Fruit fly (Drosophila melanogaster) whole organism: ENCODE results near the gene Snx21.

Source experiments
- CG8478 ChIP-seq: fragments of >200 bp; optimal IDR thresholded peaks from 2 replicates; lab custom pipeline; 2018; ENCODE audit warnings: inconsistent platforms
- Dll ChIP-seq: fragments of >200 bp; optimal IDR thresholded peaks from 2 replicates; lab custom pipeline; 2017
- EcR ChIP-seq, 2 experiments: fragments of >200 bp; optimal IDR thresholded peaks; 2 replicates each; lab custom pipeline; 2017; ENCODE audit warnings: missing biosample characterization in 2 of 2, missing genetic modification characterization in 2 of 2, missing genetic modification reagents in 2 of 2
- pan ChIP-seq: fragments of >200 bp; optimal IDR thresholded peaks from 2 replicates; lab custom pipeline; 2017
- psq ChIP-seq: fragments of >200 bp; optimal IDR thresholded peaks from 2 replicates; lab custom pipeline; 2017
- usp ChIP-seq: fragments of >200 bp; optimal IDR thresholded peaks from 2 replicates; lab custom pipeline; 2017; ENCODE audit warnings: missing biosample characterization, missing genetic modification characterization, mixed read lengths

Gene Snx21

DNA sequence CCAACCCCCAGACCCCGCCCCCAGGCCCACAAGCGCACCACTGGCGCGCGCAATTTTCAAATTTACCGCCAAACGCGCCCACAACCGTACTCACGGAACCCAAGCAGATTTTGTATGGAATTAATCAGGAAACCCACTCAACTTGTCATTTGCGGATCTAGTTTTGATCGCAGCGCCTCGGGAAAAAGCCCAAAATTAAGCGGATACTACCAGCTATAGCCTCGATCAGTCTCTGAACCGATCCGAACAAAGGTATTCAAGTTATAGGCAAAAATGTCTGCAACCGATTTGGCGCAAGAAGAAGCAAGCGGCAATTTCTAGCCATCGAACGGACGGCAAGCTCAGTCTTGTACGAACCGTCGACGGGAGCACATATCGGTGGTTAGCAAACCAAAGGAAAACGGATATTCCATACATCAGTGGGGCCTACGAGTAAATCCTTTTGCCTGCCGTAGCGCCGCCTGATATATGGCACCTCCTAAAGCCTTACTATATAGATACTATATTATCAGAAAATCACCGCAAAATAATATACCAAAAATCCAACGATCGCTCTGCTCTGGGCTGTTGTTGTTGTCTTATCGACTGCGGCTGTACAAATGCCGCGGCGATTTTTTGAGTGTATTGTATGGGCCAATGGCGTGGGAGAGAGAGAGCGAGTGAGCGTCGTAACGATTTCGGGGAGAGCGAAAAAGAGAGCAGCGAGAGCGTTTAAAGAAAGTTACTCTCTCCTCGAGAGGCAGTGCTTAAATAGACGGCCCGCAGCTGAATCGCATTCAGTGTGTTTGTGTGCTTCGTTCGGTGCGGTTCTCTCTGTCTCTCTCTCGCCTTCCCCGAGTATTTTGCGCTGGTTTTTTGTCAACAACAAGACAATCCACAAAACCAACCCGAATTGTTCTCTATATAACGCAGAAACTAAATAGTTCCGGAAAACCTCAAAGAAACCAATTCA, 12.7 kb downstream of the Snx21 start, which contains the start of gene Pgk:
Gene Pgk, minus strand, starts transcription at position 609 of the 952 bp plus-strand sequence.
- TF ChIP-seq pan (lab: Kevin White, UChicago) (no peak), CG8478 (lab: Kevin White, UChicago) (no peak), psq (lab: Kevin White, UChicago) (peak; percentile 84), usp (GFP tag; lab: Kevin White, UChicago) (no peak), Dll (lab: Kevin White, UChicago) (peak; percentile 100), EcR (GFP tag; optimal IDR thresholded peaks at IDR 0.05; lab: Kevin White, UChicago) (no peak)

DNA sequence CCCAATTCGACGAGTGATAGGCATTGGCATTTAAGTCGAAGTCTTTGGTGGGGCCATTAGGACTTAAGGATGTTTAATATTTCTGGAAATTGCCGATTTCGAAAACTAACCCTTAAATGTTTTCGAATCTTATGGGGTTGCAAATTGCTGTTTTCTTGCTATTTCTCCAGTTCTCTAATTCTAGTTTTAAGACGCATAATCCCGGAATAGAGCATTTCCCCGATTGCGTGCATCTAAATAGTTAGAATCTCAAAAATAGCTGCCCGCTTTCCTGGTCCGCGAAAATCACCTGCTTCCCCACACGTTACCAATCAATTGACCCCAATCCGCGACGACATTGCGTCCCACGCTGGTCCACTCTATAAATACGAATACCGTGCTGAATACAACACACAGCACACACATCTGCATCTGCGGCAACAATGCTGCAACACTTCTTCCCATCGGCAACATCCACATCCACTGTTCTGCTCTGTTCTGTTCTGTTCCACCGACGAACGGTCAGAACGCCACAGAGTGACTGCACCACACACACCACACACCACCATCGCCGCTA, 13.5 kb downstream of the Snx21 start, which contains the start of gene Bacc:
Gene Bacc, plus strand, starts transcription at position 542 of the 556 bp plus-strand sequence.
- TF ChIP-seq usp (GFP tag; lab: Kevin White, UChicago) (no peak), EcR (GFP tag; optimal IDR thresholded peaks at IDR 0.05; lab: Kevin White, UChicago) (no peak), psq (lab: Kevin White, UChicago) (no peak), Dll (lab: Kevin White, UChicago) (no peak), pan (lab: Kevin White, UChicago) (no peak)

DNA sequence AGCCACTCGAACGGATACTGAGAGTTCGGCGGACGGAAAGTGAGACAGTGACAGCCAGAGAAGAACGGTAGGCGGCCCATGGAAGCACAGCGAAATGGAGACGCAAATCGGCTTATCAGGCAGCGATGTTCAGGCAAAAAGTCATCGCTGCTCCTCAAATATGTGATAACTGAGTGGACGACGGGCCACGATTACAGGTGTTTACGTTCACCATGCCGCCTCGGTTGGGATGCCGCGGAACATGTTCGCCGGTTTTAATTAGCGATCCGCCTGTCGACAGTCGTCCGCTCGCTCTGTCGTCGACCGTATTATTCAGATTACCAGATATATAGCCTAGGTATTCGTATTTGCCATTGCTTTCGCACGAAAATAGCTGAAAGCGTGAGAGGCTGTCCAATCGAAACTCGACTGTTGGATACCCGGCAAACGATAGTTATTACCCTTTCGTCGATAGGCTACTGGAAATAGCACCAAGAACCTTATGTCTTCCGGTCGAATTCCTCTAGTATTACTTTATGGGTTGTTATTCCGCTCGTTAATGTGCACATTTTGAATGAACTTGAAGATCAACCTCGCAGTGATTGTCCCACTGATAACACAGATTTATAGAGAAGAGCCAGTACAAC, 14.3 kb downstream of the Snx21 start:
- no peak for TF ChIP-seq psq (lab: Kevin White, UChicago)
- TF ChIP-seq Dll (lab: Kevin White, UChicago): peak; percentile 32

DNA sequence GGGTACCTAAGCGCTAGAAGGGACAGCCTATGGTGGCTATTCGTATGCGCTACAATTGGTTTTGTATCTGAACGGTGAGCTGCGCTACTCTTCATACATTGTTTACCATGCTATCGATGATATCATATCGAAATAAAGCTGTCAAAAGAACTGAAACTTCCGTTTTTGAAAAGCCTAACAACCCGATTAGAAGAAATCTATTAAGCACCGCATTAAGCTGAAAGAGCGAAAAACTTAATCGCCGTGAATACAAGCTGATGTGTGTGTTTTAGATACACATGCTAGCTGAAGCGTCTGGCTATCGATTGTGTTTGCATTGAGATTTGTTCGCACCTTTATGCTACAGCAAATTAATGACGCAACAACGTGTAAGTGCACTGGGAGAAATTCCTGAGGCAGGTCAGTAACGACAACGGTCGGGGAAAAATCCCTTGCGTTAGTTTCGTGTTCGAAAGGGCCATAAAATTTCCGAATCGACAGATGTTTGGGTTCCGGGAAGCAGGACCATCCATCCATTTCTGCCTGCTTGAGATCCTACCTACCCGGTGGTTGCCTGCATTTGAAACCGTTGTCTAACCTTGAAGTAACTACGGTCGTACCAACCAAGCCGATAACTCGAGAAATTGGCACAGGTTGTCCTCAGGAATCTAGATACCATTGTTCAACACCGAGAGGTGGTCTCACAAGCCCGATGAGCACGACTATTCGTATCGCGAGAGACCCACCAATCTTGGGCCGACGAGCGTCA, 15.0 kb downstream of the Snx21 start:
- TF ChIP-seq pan (lab: Kevin White, UChicago) (no peak), psq (lab: Kevin White, UChicago) (no peak), EcR (GFP tag; optimal IDR thresholded peaks at IDR 0.05; lab: Kevin White, UChicago) (no peak), Dll (lab: Kevin White, UChicago) (no peak), CG8478 (lab: Kevin White, UChicago) (no peak), usp (GFP tag; lab: Kevin White, UChicago) (no peak)

DNA sequence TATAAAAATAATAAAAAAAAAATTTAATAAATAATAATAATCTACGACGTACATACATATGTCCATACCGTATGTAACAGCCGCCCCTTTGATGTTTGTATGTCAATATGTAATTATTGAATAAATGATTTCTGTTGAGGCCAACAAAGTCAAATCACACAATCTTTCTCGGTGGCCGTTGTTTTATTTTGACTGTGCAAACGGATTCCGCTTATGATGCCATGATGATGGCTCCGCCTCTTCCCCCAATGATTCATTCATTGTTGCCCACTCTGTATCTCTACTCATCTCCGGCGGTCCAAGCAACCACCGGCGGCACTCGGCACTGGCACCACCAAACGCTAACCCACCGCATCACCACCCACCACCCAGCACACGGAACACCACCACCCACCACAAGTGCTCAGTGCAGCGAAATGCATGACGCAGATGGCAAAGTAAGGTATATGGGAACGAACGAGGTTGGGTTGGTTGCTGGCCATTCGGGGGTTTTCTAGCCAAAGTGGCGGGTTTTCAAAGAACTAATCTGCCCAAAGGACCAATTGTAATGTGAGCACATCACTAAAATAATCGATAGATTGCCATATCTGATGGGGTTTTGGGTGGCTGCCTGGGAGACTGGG, 16.2 kb downstream of the Snx21 start:
- TF ChIP-seq psq (lab: Kevin White, UChicago) (no peak), Dll (lab: Kevin White, UChicago) (peak; percentile 15)

DNA sequence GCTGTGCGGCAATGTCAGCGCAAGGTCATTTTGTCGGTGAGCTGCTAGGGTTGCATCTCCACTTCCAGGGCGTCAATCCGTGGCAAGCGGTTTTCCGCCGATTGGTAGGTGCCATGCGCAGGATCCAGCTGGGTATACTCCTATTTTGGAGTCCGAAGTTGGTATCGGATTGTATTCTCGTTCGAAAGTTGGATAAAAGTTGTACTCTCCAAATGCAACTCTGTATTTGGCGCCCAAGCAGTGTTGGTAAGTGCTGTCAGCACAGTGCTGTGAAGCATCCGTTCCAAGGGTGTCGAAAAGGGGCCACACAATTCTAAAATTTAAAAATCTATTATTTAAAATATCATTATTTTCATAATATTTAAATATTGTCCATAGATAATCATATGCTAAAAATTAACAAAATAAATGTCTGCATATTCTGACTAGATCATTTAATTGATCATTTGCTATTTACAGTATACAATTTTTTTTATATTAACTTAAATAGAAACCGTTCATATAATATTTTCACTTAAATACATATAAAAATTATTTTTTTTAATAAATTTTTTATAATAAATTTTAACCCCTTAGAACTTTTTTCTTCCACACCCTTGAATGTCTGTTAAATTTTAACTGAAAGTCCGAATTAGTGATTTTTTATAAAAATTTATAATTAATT, 16.9 kb downstream of the Snx21 start:
- TF ChIP-seq psq (lab: Kevin White, UChicago): no peak
- TF ChIP-seq EcR (GFP tag; optimal IDR thresholded peaks at IDR 0.05; lab: Kevin White, UChicago): no peak
- TF ChIP-seq usp (GFP tag; lab: Kevin White, UChicago): no peak

DNA sequence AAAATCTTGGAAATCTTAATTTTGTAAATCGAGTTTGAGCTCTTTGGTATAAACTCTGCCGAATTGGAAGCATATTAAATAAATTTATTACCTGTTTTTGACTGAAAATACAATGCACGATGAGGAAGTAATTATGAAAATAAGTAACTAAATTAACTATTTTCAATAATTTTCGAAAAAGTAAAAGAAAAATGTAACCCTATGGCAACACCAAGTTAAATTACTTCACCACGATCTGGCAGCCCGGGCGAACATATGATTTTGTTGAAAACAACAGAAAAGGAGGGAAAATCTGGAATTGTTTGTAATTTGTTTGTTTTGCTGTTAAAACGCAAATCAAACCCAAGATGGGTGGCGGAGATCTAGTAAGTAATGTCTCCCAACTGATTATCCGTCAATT, 20.6 kb downstream of the Snx21 start, which contains the start of the genes CG9961 and Cwc25:
Gene CG9961, minus strand, starts transcription at position 83 of the 400 bp plus-strand sequence.
Gene Cwc25, plus strand, starts transcription at position 247 of the 400 bp plus-strand sequence.
- TF ChIP-seq CG8478 (lab: Kevin White, UChicago): no peak
- TF ChIP-seq EcR (GFP tag; optimal IDR thresholded peaks at IDR 0.05; lab: Kevin White, UChicago): no peak
- no peak for TF ChIP-seq psq (lab: Kevin White, UChicago)

DNA sequence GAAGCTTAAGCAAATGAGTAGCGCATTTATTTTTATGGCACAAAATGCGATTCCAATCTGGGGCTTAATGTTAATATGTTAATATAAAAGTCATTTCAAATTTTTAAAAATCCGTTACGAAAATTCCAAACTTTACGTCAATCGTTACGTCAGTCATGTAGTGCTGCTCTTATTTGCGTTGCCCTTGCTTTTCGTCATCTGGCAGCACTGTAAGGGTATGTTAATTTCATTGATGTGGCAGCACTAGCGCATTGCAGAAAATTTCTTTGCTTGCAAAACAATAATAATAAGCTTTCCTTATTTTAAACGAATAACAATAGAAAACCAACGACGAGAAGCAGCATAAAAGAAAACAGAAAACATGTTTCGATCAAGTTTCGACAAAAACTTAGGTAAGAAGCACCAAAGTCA, 25.6 kb downstream of the Snx21 start, which contains the start of gene Hrs:
Gene Hrs, plus strand, starts transcription at position 167 of the 411 bp plus-strand sequence.
- no peak for TF ChIP-seq Dll (lab: Kevin White, UChicago)

DNA sequence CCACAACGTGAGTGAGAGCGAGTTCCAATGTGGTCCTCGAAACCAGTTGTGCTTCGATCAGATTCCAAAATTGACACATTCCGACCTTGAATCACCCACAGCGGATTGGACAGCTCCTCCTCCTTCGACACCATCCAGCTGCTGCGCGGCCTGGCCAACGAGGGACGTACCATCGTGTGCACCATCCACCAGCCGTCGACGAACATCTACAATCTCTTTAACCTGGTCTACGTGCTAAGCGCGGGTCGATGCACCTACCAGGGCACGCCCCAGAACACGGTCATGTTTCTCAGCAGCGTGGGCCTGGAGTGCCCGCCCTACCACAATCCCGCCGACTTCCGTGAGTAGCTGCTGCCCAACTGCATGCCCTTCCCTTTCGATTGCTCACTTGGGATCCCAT, 27.9 kb downstream of the Snx21 start:
- TF ChIP-seq EcR (GFP tag; optimal IDR thresholded peaks at IDR 0.05; lab: Kevin White, UChicago): no peak
- TF ChIP-seq Dll (lab: Kevin White, UChicago): no peak
- no peak for TF ChIP-seq psq (lab: Kevin White, UChicago)
- no peak for TF ChIP-seq usp (GFP tag; lab: Kevin White, UChicago)
- no peak for TF ChIP-seq pan (lab: Kevin White, UChicago)
- TF ChIP-seq CG8478 (lab: Kevin White, UChicago): no peak

DNA sequence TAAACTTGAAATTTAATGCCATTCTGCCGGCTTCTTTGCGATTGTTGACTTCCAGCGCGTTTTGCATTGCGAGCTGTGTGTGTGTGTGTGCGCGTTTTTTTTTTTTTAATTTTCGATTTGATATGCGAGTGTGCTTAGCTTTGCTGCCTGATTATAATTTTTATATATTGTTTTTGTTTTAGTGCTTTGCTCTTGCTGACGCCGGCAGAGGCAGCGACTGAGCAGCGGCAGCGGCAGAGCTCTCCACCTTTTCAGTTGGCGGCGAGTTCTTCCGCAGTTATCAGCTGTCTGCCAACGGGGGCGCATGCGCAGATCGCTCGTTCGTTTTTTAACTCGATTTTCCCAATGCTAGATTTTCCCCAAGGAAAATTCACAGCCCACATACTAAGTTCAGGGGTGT, 29.9 kb downstream of the Snx21 start:
- no peak for TF ChIP-seq psq (lab: Kevin White, UChicago)
- TF ChIP-seq pan (lab: Kevin White, UChicago): no peak
- no peak for TF ChIP-seq EcR (GFP tag; optimal IDR thresholded peaks at IDR 0.05; lab: Kevin White, UChicago)
- no peak for TF ChIP-seq CG8478 (lab: Kevin White, UChicago)
- no peak for TF ChIP-seq Dll (lab: Kevin White, UChicago)
